Fruit fly (Drosophila melanogaster) whole organism, embryonic: Measurements from ENCODE around the gene CG10570.

Experiments used
- CG10321 ChIP-seq: fragments of 200-800 bp; sonication (Bioruptor generic); IDR thresholded peaks from 2 replicates; pipeline ENCODE4 v1.3.6; 2022; ENCODE audit warnings: missing biosample characterization, missing genetic modification characterization
- CG16863 ChIP-seq: fragments of 200-800 bp; sonication (Bioruptor generic); optimal IDR thresholded peaks from 3 replicates; lab custom pipeline; 2016; ENCODE audit warnings: missing biosample characterization, missing genetic modification characterization
- Dek ChIP-seq: fragments of 200-800 bp; sonication (Bioruptor generic); optimal IDR thresholded peaks from 3 replicates; lab custom pipeline; 2019; ENCODE audit warnings: missing biosample characterization, mild to moderate bottlenecking, missing genetic modification characterization, moderate library complexity
- Hr3 ChIP-seq: fragments of 200-800 bp; sonication (Bioruptor generic); optimal IDR thresholded peaks from 3 replicates; lab custom pipeline; 2016; ENCODE audit warnings: missing biosample characterization, missing genetic modification characterization
- Kr ChIP-seq: fragments of 200-800 bp; sonication (Bioruptor generic); optimal IDR thresholded peaks from 2 replicates; lab custom pipeline; 2017; ENCODE audit warnings: missing biosample characterization, mild to moderate bottlenecking, missing genetic modification characterization

DNA sequence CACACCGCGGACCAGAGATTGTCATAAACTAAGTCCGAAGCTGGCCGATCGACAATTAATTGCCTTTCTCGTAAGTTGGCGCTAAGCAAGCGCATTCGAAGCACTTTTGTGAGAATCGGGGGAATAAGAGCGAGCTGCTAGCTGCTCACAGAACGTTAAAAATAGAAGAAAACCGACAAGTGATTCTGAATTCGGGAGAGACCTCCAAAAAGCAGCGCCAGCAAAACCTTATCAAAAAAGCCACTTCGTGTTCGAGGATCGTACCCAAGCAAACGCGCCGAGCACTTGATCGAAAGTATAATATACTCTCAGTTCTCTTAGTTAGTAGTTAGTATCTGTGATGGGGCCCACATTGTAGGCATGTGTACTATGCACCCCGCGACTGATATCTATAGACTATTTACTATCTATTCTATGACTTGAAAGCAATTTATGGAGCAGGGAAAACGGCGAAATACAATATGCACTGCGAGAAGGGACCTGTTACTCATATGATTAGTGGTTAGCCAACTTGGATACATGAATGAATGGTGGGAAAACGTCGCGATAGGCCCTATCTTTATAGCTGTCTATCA, 23.6 kb downstream of the CG10570 start:
- no peak for TF ChIP-seq Hr3 (GFP tag; lab: Kevin White, UChicago)
- TF ChIP-seq CG10321 (GFP tag; lab: Robert Waterston, UW): no peak
- no peak for TF ChIP-seq Kr
- TF ChIP-seq CG16863: no peak
- no peak for TF ChIP-seq Dek (tag; lab: Kevin White, UChicago)
